Fruit fly (Drosophila melanogaster): ENCODE measurements around the gene CG15599.

CG15599 gene

DNA sequence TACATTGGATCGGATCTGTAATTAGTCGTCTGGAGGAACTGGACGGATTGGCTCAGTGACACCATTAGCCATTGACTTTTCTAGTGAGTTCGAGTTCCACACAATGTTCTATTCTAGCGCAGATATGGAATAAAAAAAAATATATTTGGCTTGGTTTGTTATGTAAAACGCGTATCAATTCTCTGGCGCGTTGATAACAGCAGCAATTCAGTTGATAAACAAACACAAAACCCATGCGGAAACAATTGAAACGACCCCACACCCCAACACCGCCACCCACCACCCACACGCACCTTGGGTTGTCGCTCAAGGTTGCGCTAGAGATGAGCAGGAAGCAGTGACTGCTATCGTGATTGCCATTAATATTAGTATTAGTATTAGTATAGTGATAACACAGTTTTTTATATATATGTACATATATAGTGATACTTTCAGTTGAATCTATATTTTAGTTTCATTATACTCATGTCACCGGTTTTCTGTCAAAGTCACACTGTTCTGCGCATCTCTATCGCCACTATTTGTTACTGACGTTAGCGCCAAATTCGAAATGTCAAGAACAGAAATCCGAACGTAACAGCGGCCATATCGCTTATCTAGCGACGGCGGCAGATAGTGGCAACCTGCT, 9.0 kb upstream of the CG15599 start (continued):
- peak; percentile 82 for TF ChIP-seq ash1 (GFP tag; optimal IDR thresholded peaks at IDR 0.05)
- TF ChIP-seq CTCF (GFP tag; optimal IDR thresholded peaks at IDR 0.05): peak; percentile 29
- TF ChIP-seq CG31365 (tag; optimal IDR thresholded peaks at IDR 0.05): peak; percentile 70
- peak; percentile 78 for TF ChIP-seq CG17568 (GFP tag; optimal IDR thresholded peaks at IDR 0.05)
- peak; percentile 92 for TF ChIP-seq grau (tag; optimal IDR thresholded peaks at IDR 0.05)
- peak; percentile 77 for TF ChIP-seq toy (GFP tag; IDR thresholded peaks at IDR 0.05)
- peak; percentile 74 for TF ChIP-seq CG30431 (GFP tag; optimal IDR thresholded peaks at IDR 0.05)
- TF ChIP-seq ham (GFP tag; IDR thresholded peaks at IDR 0.05): peak; percentile 88
- peak in 1 of 2 experiments; percentile 72 for TF ChIP-seq Hr78 (GFP tag; optimal IDR thresholded peaks at IDR 0.05)
- TF ChIP-seq CG11093 (GFP tag; IDR thresholded peaks at IDR 0.05): peak; percentile 87
- peak; percentile 77 for TF ChIP-seq CG4617 (GFP tag; optimal IDR thresholded peaks at IDR 0.05; ENCODE audit: borderline replicate concordance)
- TF ChIP-seq zfh1 (GFP tag; IDR thresholded peaks at IDR 0.05): peak; percentile 97
- TF ChIP-seq CG11085 (GFP tag; IDR thresholded peaks at IDR 0.05): peak; percentile 91
- no peak for TF ChIP-seq Tbp (GFP tag; optimal IDR thresholded peaks at IDR 0.05)
- peak; percentile 85 for TF ChIP-seq CG3407 (GFP tag; optimal IDR thresholded peaks at IDR 0.05)
- peak; percentile 72 for TF ChIP-seq CG1529 (GFP tag; optimal IDR thresholded peaks at IDR 0.05)
- TF ChIP-seq gcm (GFP tag; optimal IDR thresholded peaks at IDR 0.05): peak; percentile 85
- TF ChIP-seq CG8765 (GFP tag; IDR thresholded peaks at IDR 0.05): peak; percentile 90
- peak; percentile 89 for TF ChIP-seq CG14667 (GFP tag; IDR thresholded peaks at IDR 0.05)
- peak; percentile 88 for TF ChIP-seq CG10209 (GFP tag; optimal IDR thresholded peaks at IDR 0.05)
- TF ChIP-seq CHES-1-like (GFP tag; optimal IDR thresholded peaks at IDR 0.05): no peak
- TF ChIP-seq sd (tag; optimal IDR thresholded peaks at IDR 0.05): peak; percentile 74
- no peak for TF ChIP-seq crp (GFP tag; optimal IDR thresholded peaks at IDR 0.05)
- peak; percentile 91 for TF ChIP-seq B-H1 (GFP tag; IDR thresholded peaks at IDR 0.05)
- peak; percentile 10 for TF ChIP-seq CG3065 (GFP tag; optimal IDR thresholded peaks at IDR 0.05)
- TF ChIP-seq CG14710 (tag; optimal IDR thresholded peaks at IDR 0.05): peak; percentile 88
- TF ChIP-seq br (optimal IDR thresholded peaks at IDR 0.05): no peak
- TF ChIP-seq repo (GFP tag; optimal IDR thresholded peaks at IDR 0.05): no peak
- peak; percentile 97 for TF ChIP-seq Dbx (GFP tag; IDR thresholded peaks at IDR 0.05)
- peak; percentile 90 for TF ChIP-seq CG12155 (GFP tag; optimal IDR thresholded peaks at IDR 0.05)
- peak; percentile 88 for TF ChIP-seq az2 (GFP tag; optimal IDR thresholded peaks at IDR 0.05)
- TF ChIP-seq gem (tag; optimal IDR thresholded peaks at IDR 0.05): peak; percentile 96
- peak; percentile 93 for TF ChIP-seq esg (GFP tag; conservative IDR thresholded peaks at IDR 0.05)
- peak; percentile 87 for TF ChIP-seq Blimp-1 (GFP tag; optimal IDR thresholded peaks at IDR 0.05)
- no peak for TF ChIP-seq btn (GFP tag; optimal IDR thresholded peaks at IDR 0.05)
- TF ChIP-seq CG17385 (GFP tag; optimal IDR thresholded peaks at IDR 0.05): peak; percentile 85
- peak; percentile 96 for TF ChIP-seq Fer1 (GFP tag; optimal IDR thresholded peaks at IDR 0.05)
- TF ChIP-seq CG18476 (GFP tag; optimal IDR thresholded peaks at IDR 0.05): peak; percentile 76
- TF ChIP-seq E2f2 (GFP tag; IDR thresholded peaks at IDR 0.05): peak; percentile 89
- TF ChIP-seq sim (GFP tag; IDR thresholded peaks at IDR 0.05): peak; percentile 82
- TF ChIP-seq CG9797 (GFP tag; optimal IDR thresholded peaks at IDR 0.05): no peak
- peak; percentile 85 for TF ChIP-seq so (GFP tag; IDR thresholded peaks at IDR 0.05)
- peak; percentile 89 for TF ChIP-seq CG3847 (GFP tag; IDR thresholded peaks at IDR 0.05)
- peak; percentile 93 for TF ChIP-seq tin (GFP tag; optimal IDR thresholded peaks at IDR 0.05)
- peak; percentile 92 for TF ChIP-seq CG10366 (GFP tag; IDR thresholded peaks at IDR 0.05)
- peak; percentile 95 for TF ChIP-seq Ptx1 (GFP tag; IDR thresholded peaks at IDR 0.05)
- TF ChIP-seq CG43689 (GFP tag; IDR thresholded peaks at IDR 0.05): peak; percentile 74
- TF ChIP-seq CG8478 (optimal IDR thresholded peaks at IDR 0.05): no peak
- peak in 1 of 3 experiments; percentile 78 for TF ChIP-seq lola (GFP tag; optimal IDR thresholded peaks at IDR 0.05)
- peak; percentile 94 for TF ChIP-seq stc (GFP tag; IDR thresholded peaks at IDR 0.05)
- TF ChIP-seq CG17802 (tag; optimal IDR thresholded peaks at IDR 0.05): peak; percentile 67
- peak; percentile 24 for TF ChIP-seq ab (GFP tag; optimal IDR thresholded peaks at IDR 0.05)

Measured in whole organism, embryonic.